Worm (Caenorhabditis elegans): ENCODE measurements around the gene srt-29.

- TF ChIP-seq T23F11.4 (GFP tag; optimal IDR thresholded peaks at IDR 0.05) (no peak), hlh-13 (GFP tag; optimal IDR thresholded peaks at IDR 0.05) (no peak), lin-11 (tag; optimal IDR thresholded peaks at IDR 0.05) (no peak), pha-4 (tag; optimal IDR thresholded peaks at IDR 0.05) (no peak), K02D7.2 (tag; optimal IDR thresholded peaks at IDR 0.05) (no peak), pqm-1 (tag; optimal IDR thresholded peaks at IDR 0.05) (no peak), unc-42 (tag; optimal IDR thresholded peaks at IDR 0.05) (no peak), sox-2 (GFP tag; IDR thresholded peaks at IDR 0.05) (no peak), fkh-10 (GFP tag; optimal IDR thresholded peaks at IDR 0.05) (no peak), ceh-34 (tag; optimal IDR thresholded peaks at IDR 0.05) (no peak)
These were observed 47.8 kb downstream of the srt-29 start, which contains the start of gene kel-8 for ce11 chrV:2671155-2671554.

All from whole organism, late embryonic.